Worm (Caenorhabditis elegans) whole organism, L4/young adult: Measurements from ENCODE around the gene rpl-20.

Experiments
- W03F9.2 ChIP-seq: fragments of 150-350 bp; optimal IDR thresholded peaks from 2 replicates; lab custom pipeline; 2014; ENCODE audit warnings: missing biosample characterization, missing genetic modification characterization
- dao-5 ChIP-seq: sonication (generic microtip); optimal IDR thresholded peaks from 2 replicates; lab custom pipeline; 2016; ENCODE audit warnings: missing genotype, missing genetic modification characterization, moderate library complexity, missing compliant biosample characterization
- him-1 ChIP-seq: sonication (generic microtip); optimal IDR thresholded peaks from 2 replicates; lab custom pipeline; 2016; ENCODE audit warnings: missing genotype, missing genetic modification reagents, missing genetic modification characterization, missing compliant biosample characterization

DNA sequence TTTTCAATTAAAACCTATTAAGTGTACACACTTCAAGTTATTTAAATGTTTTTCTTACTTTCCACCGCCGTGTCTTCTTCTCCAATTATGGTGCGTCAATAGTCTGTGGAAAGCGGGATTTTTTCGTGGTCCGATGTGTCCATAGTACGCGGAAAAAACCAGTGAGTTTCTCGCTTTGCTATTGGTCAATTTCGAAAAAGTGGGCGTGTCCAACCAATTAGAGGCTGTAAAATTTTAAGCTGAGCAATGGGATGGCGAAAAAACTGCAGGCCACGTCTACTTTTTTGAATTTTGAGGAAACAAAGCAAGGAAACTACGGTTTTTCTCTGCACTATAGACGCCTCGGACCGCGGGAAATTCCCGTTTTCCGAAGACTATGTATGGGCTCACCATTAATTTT, 25.9 kb downstream of the rpl-20 start:
- TF ChIP-seq dao-5 (tag; lab: Kevin White, UChicago): no peak
- TF ChIP-seq him-1 (tag; lab: Kevin White, UChicago): no peak
- no peak for TF ChIP-seq W03F9.2 (tag; lab: Kevin White, UChicago)
